Fruit fly (Drosophila melanogaster) whole organism, wandering third instar larva: ENCODE measurements around the gene Wdr37.
A peak's percentile ranks its signal among the peaks of the same experiment; 100 is the strongest.

ENCODE experiments used
- Abd-B ChIP-seq: fragments of >200 bp; optimal IDR thresholded peaks from 2 replicates; lab custom pipeline; 2017; ENCODE audit warnings: missing biosample characterization, missing genetic modification characterization
- CG32264 ChIP-seq: fragments of 200-800 bp; sonication (Bioruptor generic); optimal IDR thresholded peaks from 2 replicates; lab custom pipeline; 2016; ENCODE audit warnings: missing biosample characterization, missing genetic modification characterization
- CG9705 ChIP-seq: fragments of 200-800 bp; sonication (Bioruptor generic); optimal IDR thresholded peaks from 2 replicates; lab custom pipeline; 2018; ENCODE audit warnings: missing biosample characterization, mild to moderate bottlenecking, missing genetic modification characterization
- CrebA ChIP-seq: fragments of 200-800 bp; sonication (Bioruptor generic); optimal IDR thresholded peaks from 2 replicates; lab custom pipeline; 2016; ENCODE audit warnings: missing biosample characterization, mild to moderate bottlenecking, missing genetic modification characterization, borderline replicate concordance
- Dfd ChIP-seq: fragments of >200 bp; optimal IDR thresholded peaks from 2 replicates; lab custom pipeline; 2017; ENCODE audit warnings: missing biosample characterization, missing genetic modification characterization
- Dif ChIP-seq: fragments of 200-275, 200-300 bp; sonication (Bioruptor generic); optimal IDR thresholded peaks from 2 replicates; lab custom pipeline; 2018; ENCODE audit warnings: missing biosample characterization, missing genetic modification characterization; ENCODE audit not compliant: partially characterized antibody
- GATAd ChIP-seq: sonication (Bioruptor generic); optimal IDR thresholded peaks from 2 replicates; lab custom pipeline; 2016; ENCODE audit warnings: missing biosample characterization, missing genetic modification characterization
- HLH106 ChIP-seq: fragments of 200-800 bp; optimal IDR thresholded peaks from 3 replicates; lab custom pipeline; 2019; ENCODE audit warnings: missing biosample characterization, mild to moderate bottlenecking, missing genetic modification characterization, moderate library complexity
- Hnf4 ChIP-seq: fragments of 200-800 bp; sonication (Bioruptor generic); optimal IDR thresholded peaks from 2 replicates; lab custom pipeline; 2016; ENCODE audit warnings: missing biosample characterization, mild to moderate bottlenecking, missing genetic modification characterization
- Hr78 ChIP-seq: fragments of >200 bp; optimal IDR thresholded peaks from 2 replicates; lab custom pipeline; 2017; ENCODE audit warnings: missing biosample characterization, missing genetic modification characterization
- Hr83 ChIP-seq: fragments of 200-300 bp; sonication (Bioruptor generic); optimal IDR thresholded peaks from 2 replicates; lab custom pipeline; 2016; ENCODE audit warnings: missing biosample characterization, mild to moderate bottlenecking, missing genetic modification characterization, moderate library complexity; ENCODE audit not compliant: poor library complexity, severe bottlenecking
- Jra ChIP-seq: sonication (Bioruptor generic); optimal IDR thresholded peaks from 2 replicates; lab custom pipeline; 2016; ENCODE audit warnings: missing biosample characterization, missing genetic modification characterization
- Mio ChIP-seq: sonication (Bioruptor generic); optimal IDR thresholded peaks from 2 replicates; lab custom pipeline; 2016; ENCODE audit warnings: missing biosample characterization, missing genetic modification characterization
- Myc ChIP-seq: fragments of >200 bp; optimal IDR thresholded peaks from 2 replicates; lab custom pipeline; 2017
- N ChIP-seq: fragments of >200 bp; optimal IDR thresholded peaks from 2 replicates; lab custom pipeline; 2018; ENCODE audit warnings: missing biosample characterization, missing external identifiers, missing genetic modification characterization
- OdsH ChIP-seq: fragments of 200-800 bp; sonication (Bioruptor generic); optimal IDR thresholded peaks from 2 replicates; lab custom pipeline; 2016; ENCODE audit warnings: missing biosample characterization, mild to moderate bottlenecking, missing genetic modification characterization
- Rel ChIP-seq, 2 experiments: fragments of 200-800 bp; sonication (Bioruptor generic) in 1 of 2; optimal IDR thresholded peaks; 2 replicates in 1 of 2; 3 replicates in 1 of 2; lab custom pipeline; 2016 to 2019; ENCODE audit warnings: mild to moderate bottlenecking in 2 of 2, missing biosample characterization in 2 of 2, missing genetic modification characterization in 2 of 2, moderate library complexity in 1 of 2
- Sp1 ChIP-seq: fragments of 200-800 bp; sonication (Bioruptor generic); optimal IDR thresholded peaks from 3 replicates; lab custom pipeline; 2019; ENCODE audit warnings: missing biosample characterization, mild to moderate bottlenecking, missing genetic modification characterization, moderate library complexity
- Vsx2 ChIP-seq: fragments of 200-300, 225-300 bp; sonication (Bioruptor generic); optimal IDR thresholded peaks from 2 replicates; lab custom pipeline; 2018; ENCODE audit warnings: missing biosample characterization, missing genetic modification characterization; ENCODE audit not compliant: partially characterized antibody
- br ChIP-seq: fragments of 200-800 bp; sonication (Bioruptor generic); optimal IDR thresholded peaks from 2 replicates; lab custom pipeline; 2016; ENCODE audit warnings: missing biosample characterization, missing genetic modification characterization
- brk ChIP-seq: fragments of 200-800 bp; sonication (Bioruptor generic); optimal IDR thresholded peaks from 2 replicates; lab custom pipeline; 2016; ENCODE audit warnings: missing biosample characterization, mild to moderate bottlenecking, missing genetic modification characterization
- dl ChIP-seq, 2 experiments: fragments of 175-275, 200-275 bp in 1 of 2; fragments of 200-275 bp in 1 of 2; sonication (Bioruptor generic); optimal IDR thresholded peaks; lab custom pipeline; 2018; ENCODE audit warnings: mild to moderate bottlenecking in 2 of 2, missing biosample characterization in 2 of 2, missing genetic modification characterization in 2 of 2, moderate library complexity in 2 of 2; ENCODE audit not compliant: partially characterized antibody in 2 of 2, insufficient read depth in 1 of 2
- dmrt93B ChIP-seq: fragments of 200-800 bp; sonication (Bioruptor generic); optimal IDR thresholded peaks from 2 replicates; lab custom pipeline; 2018; ENCODE audit warnings: missing biosample characterization, mild to moderate bottlenecking, missing genetic modification characterization
- dsf ChIP-seq: sonication (Bioruptor generic); optimal IDR thresholded peaks from 2 replicates; lab custom pipeline; 2016; ENCODE audit warnings: missing biosample characterization, missing genetic modification characterization, borderline replicate concordance
- ey ChIP-seq: fragments of 200-800 bp; sonication (Bioruptor generic); optimal IDR thresholded peaks from 2 replicates; lab custom pipeline; 2016; ENCODE audit warnings: missing biosample characterization, missing genetic modification characterization
- foxo ChIP-seq, 2 experiments: fragments of 200-800 bp; sonication (Bioruptor generic); optimal IDR thresholded peaks; 2 replicates in 1 of 2; 3 replicates in 1 of 2; lab custom pipeline; 2016 to 2017; ENCODE audit warnings: missing biosample characterization in 2 of 2, missing genetic modification characterization in 2 of 2
- fru ChIP-seq: fragments of 200-800 bp; sonication (Bioruptor generic); optimal IDR thresholded peaks from 3 replicates; lab custom pipeline; 2016; ENCODE audit warnings: missing biosample characterization, mild to moderate bottlenecking, missing genetic modification characterization
- h ChIP-seq: fragments of 200-800 bp; sonication (Bioruptor generic); optimal IDR thresholded peaks from 3 replicates; lab custom pipeline; 2016; ENCODE audit warnings: missing biosample characterization, mild to moderate bottlenecking, missing genetic modification characterization
- jim ChIP-seq: fragments of 175-275, 200-325 bp; sonication (Bioruptor generic); optimal IDR thresholded peaks from 2 replicates; lab custom pipeline; 2016; ENCODE audit warnings: missing biosample characterization, mild to moderate bottlenecking, missing genetic modification characterization
- lola ChIP-seq: fragments of >200 bp; optimal IDR thresholded peaks from 2 replicates; lab custom pipeline; 2017; ENCODE audit warnings: missing biosample characterization, missing genetic modification characterization
- pan ChIP-seq: fragments of >200 bp; optimal IDR thresholded peaks from 2 replicates; lab custom pipeline; 2017
- psq ChIP-seq: fragments of 200-800 bp; sonication (Bioruptor generic); optimal IDR thresholded peaks from 3 replicates; lab custom pipeline; 2017; ENCODE audit warnings: missing biosample characterization, mild to moderate bottlenecking, missing genetic modification characterization, moderate library complexity
- rgr ChIP-seq: fragments of 200-800 bp; sonication (Bioruptor generic); optimal IDR thresholded peaks from 3 replicates; lab custom pipeline; 2016; ENCODE audit warnings: missing biosample characterization, mild to moderate bottlenecking, missing genetic modification characterization
- sage ChIP-seq: fragments of 200-800 bp; sonication (Bioruptor generic); optimal IDR thresholded peaks from 2 replicates; lab custom pipeline; 2016; ENCODE audit warnings: missing biosample characterization, mild to moderate bottlenecking, missing genetic modification characterization
- sv ChIP-seq: fragments of 200-800 bp; sonication (Bioruptor generic); optimal IDR thresholded peaks from 3 replicates; lab custom pipeline; 2016; ENCODE audit warnings: missing biosample characterization, missing genetic modification characterization
- tai ChIP-seq: sonication (Bioruptor generic); optimal IDR thresholded peaks from 2 replicates; lab custom pipeline; 2016; ENCODE audit warnings: missing biosample characterization, missing genetic modification characterization
- usp ChIP-seq: fragments of >200 bp; optimal IDR thresholded peaks from 2 replicates; lab custom pipeline; 2017; ENCODE audit warnings: missing biosample characterization, missing genetic modification characterization
- woc ChIP-seq: sonication (Bioruptor generic); optimal IDR thresholded peaks from 2 replicates; lab custom pipeline; 2016; ENCODE audit warnings: missing biosample characterization, mild to moderate bottlenecking, missing genetic modification characterization

Wdr37 gene

dm6 chr3R:18368595-18368994 is 33.9 kb downstream of the Wdr37 start:
- TF ChIP-seq dmrt93B (no peak), Sp1 (GFP tag; lab: Kevin White, UChicago) (no peak), jim (no peak), ey (GFP tag; lab: Kevin White, UChicago) (no peak)

dm6 chr3R:18366644-18366985 is 35.9 kb downstream of the Wdr37 start:
- no peak for TF ChIP-seq dsf (GFP tag; lab: Kevin White, UChicago)
- TF ChIP-seq tai (GFP tag; lab: Kevin White, UChicago) = no peak

- TF ChIP-seq Hnf4 (GFP tag; lab: Kevin White, UChicago) = no peak
- TF ChIP-seq Dif (GFP tag; lab: Kevin White, UChicago) = no peak
- no peak for TF ChIP-seq Hr83
- no peak for TF ChIP-seq pan (lab: Kevin White, UChicago)
- no peak for TF ChIP-seq fru (GFP tag; lab: Kevin White, UChicago)
- TF ChIP-seq Abd-B (GFP tag; lab: Kevin White, UChicago) = no peak
- no peak for TF ChIP-seq tai (GFP tag; lab: Kevin White, UChicago)
- TF ChIP-seq lola (GFP tag; lab: Kevin White, UChicago) = no peak
- peak in 1 of 2 experiments; percentile 47 for TF ChIP-seq foxo (GFP tag; optimal IDR thresholded peaks at IDR 0.05; lab: Kevin White, UChicago)
- peak; percentile 58 for TF ChIP-seq woc
- no peak for TF ChIP-seq dsf (GFP tag; lab: Kevin White, UChicago)
- TF ChIP-seq ey (GFP tag; lab: Kevin White, UChicago) = peak; percentile 7
- no peak for TF ChIP-seq sage (GFP tag; lab: Kevin White, UChicago)
- TF ChIP-seq CG32264 (GFP tag; lab: Kevin White, UChicago) = no peak
- no peak for TF ChIP-seq Mio (GFP tag; lab: Kevin White, UChicago)
- TF ChIP-seq Myc = peak; percentile 4
- peak; percentile 57 for TF ChIP-seq HLH106 (tag; lab: Kevin White, UChicago)
- no peak for TF ChIP-seq Rel (GFP tag; optimal IDR thresholded peaks at IDR 0.05; lab: Kevin White, UChicago)
- no peak for TF ChIP-seq Rel (tag; optimal IDR thresholded peaks at IDR 0.05; lab: Kevin White, UChicago)
- no peak for TF ChIP-seq brk
- peak; percentile 20 for TF ChIP-seq dmrt93B
- no peak for TF ChIP-seq OdsH
- TF ChIP-seq br (GFP tag; lab: Kevin White, UChicago) = no peak
- TF ChIP-seq CG9705 = no peak
- no peak for TF ChIP-seq Dfd (GFP tag; lab: Kevin White, UChicago)
- no peak for TF ChIP-seq Vsx2 (GFP tag; lab: Kevin White, UChicago)
- TF ChIP-seq usp (GFP tag; lab: Kevin White, UChicago) = no peak
- no peak for TF ChIP-seq jim
- no peak for TF ChIP-seq N (GFP tag; lab: Kevin White, UChicago)
- no peak for TF ChIP-seq CrebA
- TF ChIP-seq psq (GFP tag; lab: Kevin White, UChicago) = no peak
- TF ChIP-seq dl (GFP tag; optimal IDR thresholded peaks at IDR 0.05; lab: Kevin White, UChicago; ENCODE audit: insufficient read depth in 1 of 2, partially characterized antibody in 2 of 2) = no peak
- TF ChIP-seq rgr = no peak
- no peak for TF ChIP-seq Sp1 (GFP tag; lab: Kevin White, UChicago)
- no peak for TF ChIP-seq GATAd
- TF ChIP-seq Jra (GFP tag; lab: Kevin White, UChicago) = no peak
- no peak for TF ChIP-seq h (GFP tag; lab: Kevin White, UChicago)
- peak; percentile 14 for TF ChIP-seq sv (GFP tag; lab: Kevin White, UChicago)
- no peak for TF ChIP-seq Hr78
- TF ChIP-seq, all 38 proteins: peak for 7
These were observed 36.4 kb downstream of the Wdr37 start, which contains the start of the genes WRNexo and Nup43 for dm6 chr3R:18365978-18366643. WRNexo (minus strand) TSS chr3R:18366162. Nup43 (plus strand) TSS chr3R:18366638.
